Fruit fly (Drosophila melanogaster) whole organism: ENCODE data around the gene Nt5a.

ENCODE experiments used
- CG8478 ChIP-seq: fragments of >200 bp; optimal IDR thresholded peaks from 2 replicates; lab custom pipeline; 2018; ENCODE audit warnings: inconsistent platforms
- Dll ChIP-seq: fragments of >200 bp; optimal IDR thresholded peaks from 2 replicates; lab custom pipeline; 2017
- EcR ChIP-seq, 2 experiments: fragments of >200 bp; optimal IDR thresholded peaks; 2 replicates each; lab custom pipeline; 2017; ENCODE audit warnings: missing biosample characterization in 2 of 2, missing genetic modification characterization in 2 of 2, missing genetic modification reagents in 2 of 2
- pan ChIP-seq: fragments of >200 bp; optimal IDR thresholded peaks from 2 replicates; lab custom pipeline; 2017
- psq ChIP-seq: fragments of >200 bp; optimal IDR thresholded peaks from 2 replicates; lab custom pipeline; 2017
- usp ChIP-seq: fragments of >200 bp; optimal IDR thresholded peaks from 2 replicates; lab custom pipeline; 2017; ENCODE audit warnings: missing biosample characterization, missing genetic modification characterization, mixed read lengths

DNA sequence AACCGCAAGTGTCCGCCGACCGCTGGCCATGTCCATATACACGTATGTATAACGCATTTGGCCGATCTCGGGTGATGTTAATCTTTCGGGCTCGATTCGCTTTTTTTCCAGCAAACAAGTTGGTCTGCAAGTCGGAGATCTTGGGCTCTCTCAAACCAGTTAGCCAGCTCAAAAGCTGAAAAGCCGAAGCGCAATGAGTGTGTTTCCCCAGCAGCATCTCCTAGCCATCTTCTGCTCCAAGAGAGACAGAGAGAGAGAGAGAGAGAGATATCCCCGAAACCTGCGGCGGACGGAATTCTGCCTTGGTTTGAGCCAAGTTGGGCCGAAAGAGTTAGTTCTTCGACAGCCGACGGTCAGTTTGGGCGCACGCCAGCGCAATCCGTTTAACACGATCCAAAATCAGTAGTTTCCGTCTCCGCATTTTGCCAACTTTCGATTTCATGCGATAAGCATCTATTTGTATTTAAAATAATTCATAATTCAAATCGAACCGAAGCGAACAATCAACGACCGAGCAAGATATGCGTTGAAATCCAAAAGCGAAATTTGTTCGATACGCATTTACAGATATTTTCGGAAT, 41.7 kb downstream of the Nt5a start:
- TF ChIP-seq EcR (GFP tag; optimal IDR thresholded peaks at IDR 0.05; lab: Kevin White, UChicago) (no peak), psq (no peak), usp (GFP tag; lab: Kevin White, UChicago) (no peak), CG8478 (no peak), Dll (lab: Kevin White, UChicago) (no peak), pan (no peak)
